Worm (Caenorhabditis elegans) whole organism, early embryonic: ENCODE results near the gene aak-1.

Experiments
- B0310.2 ChIP-seq: sonication (generic microtip); optimal IDR thresholded peaks from 2 replicates; lab custom pipeline; 2016; ENCODE audit warnings: mild to moderate bottlenecking, missing genetic modification characterization, missing compliant biosample characterization
- F13C5.2 ChIP-seq: sonication (generic microtip); optimal IDR thresholded peaks from 2 replicates; lab custom pipeline; 2017; ENCODE audit warnings: mild to moderate bottlenecking, missing genetic modification characterization, inconsistent platforms, missing compliant biosample characterization
- aly-1 ChIP-seq: sonication (generic microtip); optimal IDR thresholded peaks from 2 replicates; lab custom pipeline; 2016; ENCODE audit warnings: missing genetic modification characterization, missing compliant biosample characterization
- ama-1 ChIP-seq: fragments of 150-350 bp; optimal IDR thresholded peaks from 2 replicates; lab custom pipeline; 2014
- ceh-13 ChIP-seq: fragments of 200-800 bp; sonication (Bioruptor generic); optimal IDR thresholded peaks from 2 replicates; lab custom pipeline; 2018; ENCODE audit warnings: mild to moderate bottlenecking, missing genetic modification characterization, missing compliant biosample characterization
- ceh-36 ChIP-seq: sonication (generic microtip); optimal IDR thresholded peaks from 2 replicates; lab custom pipeline; 2016; ENCODE audit warnings: missing genetic modification characterization, inconsistent platforms, missing compliant biosample characterization
- ets-7 ChIP-seq: sonication (generic microtip); optimal IDR thresholded peaks from 2 replicates; lab custom pipeline; 2016; ENCODE audit warnings: missing genotype, missing genetic modification characterization, missing compliant biosample characterization
- flt-1 ChIP-seq: fragments of 200-800 bp; sonication (Bioruptor generic); IDR thresholded peaks from 2 replicates; pipeline ENCODE4 v1.3.6; 2022; ENCODE audit warnings: missing genetic modification characterization, missing compliant biosample characterization
- hmbx-1 ChIP-seq: sonication (generic microtip); optimal IDR thresholded peaks from 2 replicates; lab custom pipeline; 2016; ENCODE audit warnings: mild to moderate bottlenecking, missing genetic modification characterization, missing compliant biosample characterization
- hmg-4 ChIP-seq: fragments of 200-800 bp; sonication (Bioruptor generic); optimal IDR thresholded peaks from 2 replicates; lab custom pipeline; 2018; ENCODE audit warnings: mild to moderate bottlenecking, missing genetic modification characterization, missing compliant biosample characterization
- hnd-1 ChIP-seq: sonication (generic microtip); optimal IDR thresholded peaks from 2 replicates; lab custom pipeline; 2016; ENCODE audit warnings: missing genetic modification characterization, missing compliant biosample characterization
- pes-1 ChIP-seq: fragments of 200-800 bp; sonication (Bioruptor generic); IDR thresholded peaks from 2 replicates; pipeline ENCODE4 v1.3.6; 2022; ENCODE audit warnings: missing genetic modification reagents, missing genetic modification characterization, missing compliant biosample characterization
- scrt-1 ChIP-seq: fragments of 200-800 bp; sonication (Bioruptor generic); IDR thresholded peaks from 2 replicates; pipeline ENCODE4 v1.3.6; 2022; ENCODE audit warnings: missing genetic modification characterization, missing compliant biosample characterization
- sea-1 ChIP-seq: fragments of 200-800 bp; sonication (Bioruptor generic); conservative IDR thresholded peaks from 2 replicates; pipeline ENCODE4 v1.3.6; 2022; ENCODE audit warnings: missing genetic modification characterization, missing compliant biosample characterization
- tbx-11 ChIP-seq: fragments of 200-800 bp; sonication (Bioruptor generic); IDR thresholded peaks from 2 replicates; pipeline ENCODE4 v1.3.6; 2022; ENCODE audit warnings: missing genetic modification characterization, missing compliant biosample characterization
- tbx-37 ChIP-seq: fragments of 200-800 bp; sonication (Bioruptor generic); conservative IDR thresholded peaks from 2 replicates; pipeline ENCODE4 v1.3.6; 2022; ENCODE audit warnings: missing genetic modification reagents, missing genetic modification characterization, missing compliant biosample characterization
- tra-4 ChIP-seq: sonication (generic microtip); optimal IDR thresholded peaks from 2 replicates; lab custom pipeline; 2017; ENCODE audit warnings: missing genetic modification characterization, missing compliant biosample characterization

aak-1 gene

ce11 chrIII:8767889-8768361 is 7.0 kb upstream of the aak-1 start, which contains the start of gene mtss-1:
mtss-1 (plus strand) TSS chrIII:8768311.
- TF ChIP-seq ets-7 (tag; lab: Kevin White, UChicago), result peak; percentile 65
- TF ChIP-seq sea-1 (GFP tag; lab: Robert Waterston, UW), result peak; percentile 75
- peak; percentile 25 for TF ChIP-seq aly-1 (tag; lab: Kevin White, UChicago)
- TF ChIP-seq pes-1, result peak; percentile 86
- TF ChIP-seq flt-1 (GFP tag; lab: Robert Waterston, UW), result peak; percentile 79
- peak; percentile 50 for TF ChIP-seq ceh-36 (tag; lab: Kevin White, UChicago)
- peak; percentile 61 for TF ChIP-seq ceh-13 (GFP tag; lab: Kevin White, UChicago)
- TF ChIP-seq tbx-11 (GFP tag; lab: Robert Waterston, UW), result peak; percentile 67; the same call in 1 of the 2 replicates
- TF ChIP-seq tbx-37 (GFP tag; lab: Robert Waterston, UW), result 0 out of 2 replicates have a peak, but pooled peaks have one; percentile 57
- peak; percentile 52 for TF ChIP-seq hnd-1
- peak; percentile 79 for TF ChIP-seq scrt-1
- TF ChIP-seq F13C5.2 (tag; lab: Kevin White, UChicago), result peak; percentile 92
- TF ChIP-seq tra-4 (tag; lab: Kevin White, UChicago), result peak; percentile 45
- TF ChIP-seq hmg-4 (GFP tag; lab: Kevin White, UChicago), result peak; percentile 84
- no peak for TF ChIP-seq ama-1 (lab: Kevin White, UChicago)
- TF ChIP-seq hmbx-1 (tag; lab: Kevin White, UChicago), result peak; percentile 54
- peak; percentile 32 for TF ChIP-seq B0310.2 (tag; lab: Kevin White, UChicago)

DNA sequence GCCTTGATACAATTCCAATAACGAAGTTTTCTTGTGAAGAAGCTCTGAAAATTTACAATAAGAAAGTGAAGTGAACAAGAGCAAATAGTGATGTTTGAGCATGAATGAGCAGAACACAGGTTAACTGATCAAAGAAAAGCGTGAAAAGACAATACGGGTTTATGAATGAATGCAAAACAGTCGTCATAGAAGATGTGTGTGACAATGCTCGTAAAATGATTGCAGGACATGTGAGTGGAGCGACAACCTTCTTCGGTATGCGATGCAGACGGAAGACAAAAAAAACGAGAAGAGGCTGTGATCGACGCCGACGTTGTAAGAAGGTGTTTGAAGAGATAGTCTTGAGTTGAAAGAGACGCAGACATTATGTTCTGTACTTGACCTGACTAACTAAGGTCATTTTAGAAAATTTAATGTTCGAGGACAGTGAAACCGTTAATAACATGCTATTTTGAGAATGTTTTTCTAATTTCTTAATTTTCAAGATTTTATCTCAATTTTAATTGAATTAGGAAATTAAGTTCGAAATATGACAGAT is 6.5 kb upstream of the aak-1 start, which contains the start of gene mig-22:
TSS of gene mig-22 (minus strand) at position 51 of the 538 bp plus-strand sequence.
- TF ChIP-seq ets-7 (tag; lab: Kevin White, UChicago) (no peak), tbx-11 (GFP tag; lab: Robert Waterston, UW) (no peak), aly-1 (tag; lab: Kevin White, UChicago) (no peak), flt-1 (GFP tag; lab: Robert Waterston, UW) (no peak), pes-1 (no peak), hmg-4 (GFP tag; lab: Kevin White, UChicago) (no peak), hmbx-1 (tag; lab: Kevin White, UChicago) (no peak), ama-1 (lab: Kevin White, UChicago) (no peak), tra-4 (tag; lab: Kevin White, UChicago) (no peak), ceh-13 (GFP tag; lab: Kevin White, UChicago) (no peak), sea-1 (GFP tag; lab: Robert Waterston, UW) (no peak), hnd-1 (no peak), tbx-37 (GFP tag; lab: Robert Waterston, UW) (no peak), B0310.2 (tag; lab: Kevin White, UChicago) (no peak), ceh-36 (tag; lab: Kevin White, UChicago) (no peak)

- TF ChIP-seq B0310.2 (tag; lab: Kevin White, UChicago) (no peak), ceh-36 (tag; lab: Kevin White, UChicago) (no peak), scrt-1 (no peak), hmbx-1 (tag; lab: Kevin White, UChicago) (no peak), F13C5.2 (tag; lab: Kevin White, UChicago) (no peak), ceh-13 (GFP tag; lab: Kevin White, UChicago) (no peak), tbx-11 (GFP tag; lab: Robert Waterston, UW) (no peak), aly-1 (tag; lab: Kevin White, UChicago) (no peak)
Measured at ce11 chrIII:8766467-8766866, 5.6 kb upstream of the aak-1 start.

DNA sequence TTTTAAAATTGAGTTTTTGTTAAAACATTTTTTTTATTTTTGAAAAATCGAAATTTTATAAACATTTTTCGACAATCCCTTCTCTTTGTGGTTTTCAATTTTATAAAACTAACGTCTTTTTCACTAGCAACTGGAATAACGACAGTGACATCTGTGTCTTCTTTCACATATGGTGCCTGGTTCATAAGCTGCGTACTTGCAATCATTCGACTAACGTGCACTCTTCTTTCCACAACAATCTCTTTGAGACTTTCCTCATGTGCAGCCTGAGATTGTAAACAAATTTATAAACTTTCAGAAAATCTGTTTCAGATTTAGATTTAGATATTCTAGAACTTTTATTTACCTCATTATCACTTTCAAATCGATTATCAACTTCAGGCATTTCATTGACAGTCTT is 4.1 kb upstream of the aak-1 start:
- TF ChIP-seq ets-7 (tag; lab: Kevin White, UChicago) (no peak), hmbx-1 (tag; lab: Kevin White, UChicago) (no peak), tbx-37 (GFP tag; lab: Robert Waterston, UW) (no peak), ceh-13 (GFP tag; lab: Kevin White, UChicago) (no peak), tra-4 (tag; lab: Kevin White, UChicago) (no peak), sea-1 (GFP tag; lab: Robert Waterston, UW) (no peak), flt-1 (GFP tag; lab: Robert Waterston, UW) (no peak), aly-1 (tag; lab: Kevin White, UChicago) (no peak), hmg-4 (GFP tag; lab: Kevin White, UChicago) (no peak)

ce11 chrIII:8763111-8763510 is 2.2 kb upstream of the aak-1 start:
- TF ChIP-seq ets-7 (tag; lab: Kevin White, UChicago), result no peak
- no peak for TF ChIP-seq tra-4 (tag; lab: Kevin White, UChicago)
- TF ChIP-seq ceh-36 (tag; lab: Kevin White, UChicago), result no peak
- no peak for TF ChIP-seq flt-1 (GFP tag; lab: Robert Waterston, UW)
- no peak for TF ChIP-seq hmbx-1 (tag; lab: Kevin White, UChicago)
- no peak for TF ChIP-seq ceh-13 (GFP tag; lab: Kevin White, UChicago)
- TF ChIP-seq aly-1 (tag; lab: Kevin White, UChicago), result no peak
- no peak for TF ChIP-seq tbx-11 (GFP tag; lab: Robert Waterston, UW)
- TF ChIP-seq pes-1, result no peak
- no peak for TF ChIP-seq ama-1 (lab: Kevin White, UChicago)
- no peak for TF ChIP-seq hmg-4 (GFP tag; lab: Kevin White, UChicago)
- no peak for TF ChIP-seq B0310.2 (tag; lab: Kevin White, UChicago)
- no peak for TF ChIP-seq hnd-1
- no peak for TF ChIP-seq sea-1 (GFP tag; lab: Robert Waterston, UW)

DNA sequence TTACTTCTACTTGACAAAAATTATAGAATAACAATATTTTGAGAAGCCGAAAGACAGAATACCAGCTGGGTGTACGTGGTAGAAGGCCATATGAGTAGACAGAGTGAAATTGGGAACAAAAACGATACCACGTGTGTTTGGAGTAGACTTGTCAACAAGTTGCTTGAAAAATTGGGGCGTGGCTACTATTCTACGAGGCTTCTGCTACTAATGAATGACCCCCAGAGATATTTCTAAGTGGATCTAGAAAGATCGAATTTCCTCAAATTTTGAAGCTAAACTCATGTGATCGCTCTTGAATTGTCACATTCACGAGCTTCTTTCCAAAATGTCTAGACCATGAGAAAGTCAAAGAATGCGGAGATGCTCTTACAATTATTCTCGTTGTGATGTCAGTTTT is 1.1 kb upstream of the aak-1 start:
- TF ChIP-seq ceh-36 (tag; lab: Kevin White, UChicago), result no peak
- TF ChIP-seq ama-1 (lab: Kevin White, UChicago), result no peak
- TF ChIP-seq ets-7 (tag; lab: Kevin White, UChicago), result no peak
- no peak for TF ChIP-seq hnd-1
- no peak for TF ChIP-seq tbx-37 (GFP tag; lab: Robert Waterston, UW)
- no peak for TF ChIP-seq scrt-1
- TF ChIP-seq aly-1 (tag; lab: Kevin White, UChicago), result no peak
- no peak for TF ChIP-seq hmg-4 (GFP tag; lab: Kevin White, UChicago)
- no peak for TF ChIP-seq B0310.2 (tag; lab: Kevin White, UChicago)
